Worm (Caenorhabditis elegans): Measurements from ENCODE around the gene C40A11.4.

C40A11.4 gene

DNA sequence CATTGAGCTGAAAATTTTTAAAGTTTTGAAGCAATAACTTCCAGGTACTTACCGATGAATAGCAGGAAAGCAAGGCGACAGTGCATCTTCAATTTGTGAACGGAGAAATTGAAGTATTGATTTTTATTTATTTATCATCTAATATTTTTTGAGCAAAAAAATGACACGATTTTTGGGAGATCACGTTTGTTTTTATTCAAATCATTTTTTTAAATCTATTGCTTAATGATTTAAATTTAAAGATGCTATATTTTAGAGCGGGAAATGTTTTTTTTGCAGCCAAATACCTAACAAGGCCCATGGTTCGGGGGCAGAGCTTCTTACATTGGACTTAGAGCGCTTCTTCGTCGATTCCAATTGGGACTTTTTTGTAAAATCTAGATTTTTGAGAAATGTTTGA is 29.2 kb downstream of the C40A11.4 start, which contains the start of gene C33C12.4:
C33C12.4 (minus strand) TSS at position 101 of the 400 bp plus-strand sequence.
- no peak for TF ChIP-seq unc-62 (GFP tag; optimal IDR thresholded peaks at IDR 0.05)

DNA sequence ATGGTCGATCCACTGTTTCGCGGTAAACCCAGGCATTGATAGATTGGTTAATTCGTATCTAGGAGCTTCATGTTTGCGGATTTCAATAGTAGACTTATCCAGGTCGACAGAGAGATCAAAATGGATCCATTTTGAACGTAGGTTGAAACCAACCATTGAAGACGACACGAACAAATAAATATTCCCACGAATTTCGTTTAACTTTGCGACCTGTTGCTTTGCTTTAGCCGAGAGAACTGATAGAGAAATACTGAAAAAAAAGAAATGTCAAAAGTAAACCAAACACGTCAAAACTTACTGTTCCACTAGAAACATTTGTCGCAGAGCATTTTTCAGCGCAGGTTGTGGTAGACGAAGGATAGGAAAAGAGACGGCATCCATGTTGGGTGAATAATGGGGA is 31.2 kb downstream of the C40A11.4 start, which contains the start of gene fbxb-38:
fbxb-38 (minus strand) TSS at position 390 of the 400 bp plus-strand sequence.
- TF ChIP-seq ztf-1 (GFP tag; conservative IDR thresholded peaks at IDR 0.05) (no peak), fos-1 (tag; optimal IDR thresholded peaks at IDR 0.05) (no peak), alr-1 (tag; optimal IDR thresholded peaks at IDR 0.05) (no peak), ceh-82 (tag; optimal IDR thresholded peaks at IDR 0.05) (no peak), gmeb-1 (tag; optimal IDR thresholded peaks at IDR 0.05) (no peak), zag-1 (tag; optimal IDR thresholded peaks at IDR 0.05) (no peak), mdl-1 (tag; optimal IDR thresholded peaks at IDR 0.05) (no peak), mbf-1 (tag; optimal IDR thresholded peaks at IDR 0.05) (no peak), lin-11 (tag; optimal IDR thresholded peaks at IDR 0.05) (no peak), Y55F3AM.14 (GFP tag; optimal IDR thresholded peaks at IDR 0.05) (no peak), sem-4 (tag; optimal IDR thresholded peaks at IDR 0.05) (no peak), ztf-11 (tag; optimal IDR thresholded peaks at IDR 0.05) (no peak)

- no peak for TF ChIP-seq nhr-6 (tag; optimal IDR thresholded peaks at IDR 0.05)
- TF ChIP-seq peb-1 (tag; optimal IDR thresholded peaks at IDR 0.05), result no peak
- TF ChIP-seq alr-1 (tag; optimal IDR thresholded peaks at IDR 0.05), result no peak
- no peak for TF ChIP-seq blmp-1 (tag; optimal IDR thresholded peaks at IDR 0.05; ENCODE audit: insufficient read depth)
- no peak for TF ChIP-seq ztf-1 (GFP tag; conservative IDR thresholded peaks at IDR 0.05)
Measured at ce11 chrII:2170085-2170484, 32.9 kb downstream of the C40A11.4 start, which contains the start of gene C33C12.12. TSS of gene C33C12.12 (minus strand) at chrII:2170185.

ce11 chrII:2175367-2175766 is 38.1 kb downstream of the C40A11.4 start, which contains the start of gene C33C12.7:
TSS of gene C33C12.7 (minus strand) at chrII:2175467.
- no peak for TF ChIP-seq unc-62 (GFP tag; optimal IDR thresholded peaks at IDR 0.05)
- no peak for TF ChIP-seq lin-11 (tag; optimal IDR thresholded peaks at IDR 0.05)
- no peak for TF ChIP-seq peb-1 (tag; optimal IDR thresholded peaks at IDR 0.05)
- TF ChIP-seq sem-4 (tag; optimal IDR thresholded peaks at IDR 0.05), result no peak
- TF ChIP-seq egl-27 (tag; optimal IDR thresholded peaks at IDR 0.05), result no peak
- TF ChIP-seq alr-1 (tag; optimal IDR thresholded peaks at IDR 0.05), result no peak
- no peak for TF ChIP-seq ceh-82 (tag; optimal IDR thresholded peaks at IDR 0.05)
- no peak for TF ChIP-seq nhr-25 (tag; optimal IDR thresholded peaks at IDR 0.05)
- TF ChIP-seq R02D3.7 (tag; optimal IDR thresholded peaks at IDR 0.05), result no peak
- no peak for TF ChIP-seq elt-1 (tag; optimal IDR thresholded peaks at IDR 0.05)
- TF ChIP-seq fos-1 (tag; optimal IDR thresholded peaks at IDR 0.05), result no peak
- no peak for TF ChIP-seq nhr-6 (tag; optimal IDR thresholded peaks at IDR 0.05)
- no peak for TF ChIP-seq ztf-1 (GFP tag; conservative IDR thresholded peaks at IDR 0.05)
- TF ChIP-seq lin-13 (GFP tag; optimal IDR thresholded peaks at IDR 0.05), result no peak
- TF ChIP-seq skn-1 (tag; optimal IDR thresholded peaks at IDR 0.05), result no peak
- no peak for TF ChIP-seq ztf-4 (tag; optimal IDR thresholded peaks at IDR 0.05)
- TF ChIP-seq unc-39 (tag; optimal IDR thresholded peaks at IDR 0.05), result no peak
- TF ChIP-seq mab-5 (tag; optimal IDR thresholded peaks at IDR 0.05), result no peak

ce11 chrII:2176688-2177087 is 39.5 kb downstream of the C40A11.4 start, which contains the start of gene gba-1:
TSS of gene gba-1 (plus strand) at chrII:2176741.
- TF ChIP-seq nhr-10 (tag; optimal IDR thresholded peaks at IDR 0.05), result no peak
- peak; percentile 10 for TF ChIP-seq crh-2 (tag; optimal IDR thresholded peaks at IDR 0.05)
- TF ChIP-seq fos-1 (tag; optimal IDR thresholded peaks at IDR 0.05), result peak; percentile 30

ce11 chrII:2177735-2178134 is 40.5 kb downstream of the C40A11.4 start:
- TF ChIP-seq lin-11 (tag; optimal IDR thresholded peaks at IDR 0.05) (no peak), snpc-4 (tag; optimal IDR thresholded peaks at IDR 0.05) (no peak), nhr-25 (tag; optimal IDR thresholded peaks at IDR 0.05) (no peak), Y55F3AM.14 (GFP tag; optimal IDR thresholded peaks at IDR 0.05) (no peak), dmd-4 (tag; optimal IDR thresholded peaks at IDR 0.05) (no peak), lsy-2 (tag; optimal IDR thresholded peaks at IDR 0.05) (no peak), mdl-1 (tag; optimal IDR thresholded peaks at IDR 0.05) (no peak), unc-55 (GFP tag; optimal IDR thresholded peaks at IDR 0.05) (no peak), lin-13 (GFP tag; optimal IDR thresholded peaks at IDR 0.05) (no peak), nhr-23 (tag; optimal IDR thresholded peaks at IDR 0.05) (no peak), nhr-237 (tag; optimal IDR thresholded peaks at IDR 0.05) (no peak), R02D3.7 (tag; optimal IDR thresholded peaks at IDR 0.05) (no peak), F13H6.1 (tag; optimal IDR thresholded peaks at IDR 0.05) (no peak), elt-3 (tag; optimal IDR thresholded peaks at IDR 0.05) (no peak), ztf-11 (tag; optimal IDR thresholded peaks at IDR 0.05) (no peak), aly-2 (tag; optimal IDR thresholded peaks at IDR 0.05) (no peak), gmeb-1 (tag; optimal IDR thresholded peaks at IDR 0.05) (no peak), blmp-1 (tag; optimal IDR thresholded peaks at IDR 0.05; ENCODE audit: insufficient read depth) (no peak)
